Fruit fly (Drosophila melanogaster): Measurements from ENCODE around the gene CG32071.

dm6 chr3L:11070372-11070854, 33.3 kb downstream of the CG32071 start, which contains the start of gene Mocs1:
- TF ChIP-seq hb (GFP tag; IDR thresholded peaks at IDR 0.05; ENCODE audit: partially characterized antibody) (no peak), Spps (tag; optimal IDR thresholded peaks at IDR 0.05) (no peak), Adf1 (GFP tag; IDR thresholded peaks at IDR 0.05) (peak; percentile 48), CG34224 (GFP tag; IDR thresholded peaks at IDR 0.05; ENCODE audit: partially characterized antibody) (no peak; the same call in 2 of the 3 replicates), CG5180 (GFP tag; optimal IDR thresholded peaks at IDR 0.05) (no peak), CG7357 (GFP tag; IDR thresholded peaks at IDR 0.05) (no peak), Gug (GFP tag; IDR thresholded peaks at IDR 0.05) (no peak), tx (GFP tag; optimal IDR thresholded peaks at IDR 0.05) (no peak)

Data from whole organism, embryonic.